Worm (Caenorhabditis elegans) whole organism, mixed stage, embryonic: ENCODE measurements around the gene nhr-91.
A peak's percentile ranks its signal among the peaks of the same experiment; 100 is the strongest.

Experiments
- bed-3 ChIP-seq: fragments of 200-800 bp; sonication (Bioruptor generic); optimal IDR thresholded peaks from 3 replicates; lab custom pipeline; 2018; ENCODE audit warnings: mild to moderate bottlenecking, missing genetic modification characterization, moderate library complexity, missing compliant biosample characterization
- cnd-1 ChIP-seq: fragments of 200-800 bp; sonication (Bioruptor generic); optimal IDR thresholded peaks from 2 replicates; lab custom pipeline; 2018; ENCODE audit warnings: mild to moderate bottlenecking, missing genetic modification characterization, missing compliant biosample characterization
- elt-3 ChIP-seq: fragments of 150-350 bp; optimal IDR thresholded peaks from 2 replicates; lab custom pipeline; 2014; ENCODE audit warnings: missing biosample characterization, missing genetic modification characterization
- lin-13 ChIP-seq: fragments of 150-350 bp; optimal IDR thresholded peaks from 2 replicates; lab custom pipeline; 2014; ENCODE audit warnings: missing biosample characterization, missing genetic modification characterization
- mls-2 ChIP-seq: sonication (generic microtip); optimal IDR thresholded peaks from 2 replicates; lab custom pipeline; 2016; ENCODE audit warnings: mild to moderate bottlenecking, missing genetic modification characterization, moderate library complexity, missing compliant biosample characterization
- pha-4 ChIP-seq: fragments of 150-350 bp; optimal IDR thresholded peaks from 2 replicates; lab custom pipeline; 2018; ENCODE audit warnings: missing biosample characterization, missing genetic modification reagents, missing genetic modification characterization
- snpc-4 ChIP-seq: fragments of 150-350 bp; optimal IDR thresholded peaks from 2 replicates; lab custom pipeline; 2014; ENCODE audit warnings: missing biosample characterization, missing genetic modification characterization
- tbx-8 ChIP-seq: fragments of 200-800 bp; sonication (Bioruptor generic); optimal IDR thresholded peaks from 2 replicates; lab custom pipeline; 2018; ENCODE audit warnings: mild to moderate bottlenecking, missing genetic modification characterization, moderate library complexity, missing compliant biosample characterization
- unc-120 ChIP-seq: sonication (generic microtip); optimal IDR thresholded peaks from 2 replicates; lab custom pipeline; 2017; ENCODE audit warnings: missing genetic modification characterization, missing compliant biosample characterization; ENCODE audit not compliant: poor library complexity, severe bottlenecking
- unc-39 ChIP-seq: fragments of 150-350 bp; optimal IDR thresholded peaks from 2 replicates; lab custom pipeline; 2014; ENCODE audit warnings: missing biosample characterization, missing genetic modification characterization
- unc-62 ChIP-seq: fragments of 150-350 bp; optimal IDR thresholded peaks from 2 replicates; lab custom pipeline; 2014; ENCODE audit warnings: missing biosample characterization, missing genetic modification reagents, missing genetic modification characterization

DNA sequence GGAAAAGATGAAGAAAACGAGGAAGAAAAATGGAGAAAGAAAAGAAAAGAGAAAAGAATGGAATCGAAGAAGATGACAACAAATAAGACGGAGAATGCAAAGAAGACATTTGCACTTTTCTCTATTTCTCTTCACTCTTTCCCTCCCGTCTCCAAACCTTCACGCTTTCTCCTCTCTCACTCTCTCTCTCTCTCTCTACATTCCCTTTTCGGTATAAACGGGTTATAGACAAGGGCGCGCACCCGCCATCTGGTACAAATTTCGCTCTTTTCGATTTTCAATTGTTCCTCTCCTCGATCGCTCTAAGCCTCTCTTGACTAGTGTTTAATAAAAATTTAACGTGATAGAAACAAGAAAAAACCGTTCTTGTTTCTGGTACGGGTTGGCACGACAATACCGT, 32.4 kb upstream of the nhr-91 start:
- TF ChIP-seq tbx-8: no peak
- TF ChIP-seq mls-2 (tag; lab: Kevin White, UChicago): no peak
- peak; percentile 29 for TF ChIP-seq elt-3 (tag; lab: Kevin White, UChicago)
- peak; percentile 60 for TF ChIP-seq pha-4 (tag; lab: Kevin White, UChicago)
- no peak for TF ChIP-seq lin-13 (tag; lab: Kevin White, UChicago)
- no peak for TF ChIP-seq bed-3
- TF ChIP-seq unc-120: peak; percentile 82
- TF ChIP-seq cnd-1 (tag; lab: Kevin White, UChicago): peak; percentile 50
- peak; percentile 80 for TF ChIP-seq unc-62 (GFP tag; lab: Kevin White, UChicago)
- no peak for TF ChIP-seq snpc-4 (tag; lab: Kevin White, UChicago)
- TF ChIP-seq unc-39: no peak
